Worm (Caenorhabditis elegans): ENCODE data around the gene T13A10.1.

T13A10.1 gene

ce11 chrIV:6321667-6322066 is 45.8 kb downstream of the T13A10.1 start, which contains the start of gene Y73B6BL.29 (continued):
- peak; percentile 90 for TF ChIP-seq ref-2 (tag; optimal IDR thresholded peaks at IDR 0.05)
- no peak for TF ChIP-seq nhr-11 (tag; optimal IDR thresholded peaks at IDR 0.05)
- TF ChIP-seq unc-3 (GFP tag; conservative IDR thresholded peaks at IDR 0.05): no peak
- peak; percentile 27 for TF ChIP-seq unc-3 (tag; optimal IDR thresholded peaks at IDR 0.05)
- TF ChIP-seq ceh-34 (tag; optimal IDR thresholded peaks at IDR 0.05): peak; percentile 13
- no peak for TF ChIP-seq hlh-6 (tag; optimal IDR thresholded peaks at IDR 0.05)
- TF ChIP-seq F13H6.1 (tag; optimal IDR thresholded peaks at IDR 0.05): peak; percentile 46
- no peak for TF ChIP-seq che-1 (tag; optimal IDR thresholded peaks at IDR 0.05)
- peak; percentile 73 for TF ChIP-seq mec-3 (tag; optimal IDR thresholded peaks at IDR 0.05; ENCODE audit: borderline replicate concordance)
- peak; percentile 63 for TF ChIP-seq pax-1 (tag; optimal IDR thresholded peaks at IDR 0.05)
- no peak for TF ChIP-seq odd-2 (tag; optimal IDR thresholded peaks at IDR 0.05)
- TF ChIP-seq nfya-1 (tag; optimal IDR thresholded peaks at IDR 0.05): peak; percentile 50
- peak; percentile 56 for TF ChIP-seq ceh-19 (GFP tag; optimal IDR thresholded peaks at IDR 0.05)
- peak; percentile 59 for TF ChIP-seq rnt-1 (tag; optimal IDR thresholded peaks at IDR 0.05)
- TF ChIP-seq unc-42 (tag; optimal IDR thresholded peaks at IDR 0.05): peak; percentile 82
- no peak for TF ChIP-seq sox-4 (tag; optimal IDR thresholded peaks at IDR 0.05)
- no peak for TF ChIP-seq ceh-6 (GFP tag; optimal IDR thresholded peaks at IDR 0.05)
- TF ChIP-seq unc-55 (GFP tag; optimal IDR thresholded peaks at IDR 0.05): peak; percentile 6
- TF ChIP-seq ceh-14 (tag; optimal IDR thresholded peaks at IDR 0.05): peak; percentile 56
- peak; percentile 92 for TF ChIP-seq ceh-2 (tag; optimal IDR thresholded peaks at IDR 0.05)
- peak; percentile 75 for TF ChIP-seq fax-1 (tag; optimal IDR thresholded peaks at IDR 0.05)
- TF ChIP-seq ceh-31 (tag; optimal IDR thresholded peaks at IDR 0.05): peak; percentile 91
- peak; percentile 86 for TF ChIP-seq tbx-7 (tag; optimal IDR thresholded peaks at IDR 0.05)
- no peak for TF ChIP-seq ama-1 (optimal IDR thresholded peaks at IDR 0.05)
- TF ChIP-seq ceh-24 (tag; optimal IDR thresholded peaks at IDR 0.05): no peak
- peak; percentile 17 for TF ChIP-seq ztf-16 (tag; optimal IDR thresholded peaks at IDR 0.05)
- TF ChIP-seq pag-3 (tag; optimal IDR thresholded peaks at IDR 0.05; ENCODE audit: borderline replicate concordance): no peak
- peak; percentile 18 for TF ChIP-seq gmeb-2 (tag; optimal IDR thresholded peaks at IDR 0.05)

DNA sequence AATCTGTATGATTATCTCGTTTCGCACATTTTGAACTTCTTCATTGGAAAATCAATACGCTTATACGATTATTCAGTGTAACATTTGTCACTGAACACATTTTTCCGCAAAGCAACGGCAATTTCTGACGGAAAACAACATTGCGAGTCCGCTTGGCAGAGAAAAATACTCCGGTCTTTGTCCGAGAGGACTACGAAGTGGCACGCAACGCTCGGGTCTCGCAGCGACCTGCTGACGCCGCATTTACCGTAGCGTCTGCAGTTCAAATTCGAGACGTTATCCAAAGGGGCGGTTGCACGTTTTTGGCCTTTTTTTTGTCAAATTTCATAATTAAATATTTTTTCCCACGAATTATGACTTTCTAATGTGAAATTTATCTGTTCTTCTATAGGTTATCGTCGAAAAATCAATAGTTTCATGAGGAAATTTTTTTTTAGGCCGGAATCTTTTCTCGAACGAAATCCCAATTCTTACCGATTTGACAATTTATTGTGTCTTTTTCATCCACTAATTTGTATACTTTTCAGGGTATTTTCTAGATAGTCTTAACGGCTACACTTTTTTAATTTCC is 47.9 kb downstream of the T13A10.1 start, which contains the start of gene sqd-1:
TSS of gene sqd-1 (plus strand) at position 521 of the 571 bp plus-strand sequence.
- TF ChIP-seq ceh-45 (GFP tag; IDR thresholded peaks at IDR 0.05) (no peak), ref-2 (tag; optimal IDR thresholded peaks at IDR 0.05) (peak; percentile 80), ceh-18 (tag; optimal IDR thresholded peaks at IDR 0.05) (peak; percentile 87), unc-42 (tag; optimal IDR thresholded peaks at IDR 0.05) (peak; percentile 81), ceh-14 (tag; optimal IDR thresholded peaks at IDR 0.05) (no peak), ceh-34 (tag; optimal IDR thresholded peaks at IDR 0.05) (peak; percentile 71), ceh-31 (tag; optimal IDR thresholded peaks at IDR 0.05) (peak; percentile 90), ets-4 (tag; optimal IDR thresholded peaks at IDR 0.05) (peak; percentile 54), ceh-24 (tag; optimal IDR thresholded peaks at IDR 0.05) (no peak), npax-4 (tag; optimal IDR thresholded peaks at IDR 0.05) (peak; percentile 20), rnt-1 (tag; optimal IDR thresholded peaks at IDR 0.05) (peak; percentile 81), ceh-48 (tag; optimal IDR thresholded peaks at IDR 0.05) (peak; percentile 54), syd-9 (tag; optimal IDR thresholded peaks at IDR 0.05) (peak; percentile 24), hlh-13 (GFP tag; optimal IDR thresholded peaks at IDR 0.05) (no peak), ceh-9 (tag; optimal IDR thresholded peaks at IDR 0.05) (no peak), lin-11 (tag; optimal IDR thresholded peaks at IDR 0.05) (no peak), C38D4.7 (GFP tag; optimal IDR thresholded peaks at IDR 0.05) (no peak), T23F11.4 (GFP tag; optimal IDR thresholded peaks at IDR 0.05) (no peak), nfya-1 (tag; optimal IDR thresholded peaks at IDR 0.05) (peak; percentile 91), pat-9 (tag; optimal IDR thresholded peaks at IDR 0.05) (peak; percentile 31), ceh-2 (tag; optimal IDR thresholded peaks at IDR 0.05) (peak; percentile 55), ceh-6 (GFP tag; optimal IDR thresholded peaks at IDR 0.05) (peak; percentile 26), sox-4 (tag; optimal IDR thresholded peaks at IDR 0.05) (peak; percentile 39), K09A11.1 (tag; optimal IDR thresholded peaks at IDR 0.05; ENCODE audit: insufficient read depth) (peak; percentile 27), hlh-15 (tag; optimal IDR thresholded peaks at IDR 0.05) (no peak), ahr-1 (tag; optimal IDR thresholded peaks at IDR 0.05) (no peak), pax-1 (tag; optimal IDR thresholded peaks at IDR 0.05) (peak; percentile 57), hlh-6 (tag; optimal IDR thresholded peaks at IDR 0.05) (peak; percentile 33), eyg-1 (tag; optimal IDR thresholded peaks at IDR 0.05) (no peak), mec-3 (tag; optimal IDR thresholded peaks at IDR 0.05; ENCODE audit: borderline replicate concordance) (no peak), che-1 (tag; optimal IDR thresholded peaks at IDR 0.05) (peak; percentile 52), K02D7.2 (tag; optimal IDR thresholded peaks at IDR 0.05) (no peak), sdc-2 (tag; optimal IDR thresholded peaks at IDR 0.05) (peak; percentile 0), unc-55 (GFP tag; optimal IDR thresholded peaks at IDR 0.05) (peak; percentile 34), hlh-8 (tag; optimal IDR thresholded peaks at IDR 0.05) (peak; percentile 21), pqm-1 (tag; optimal IDR thresholded peaks at IDR 0.05) (no peak), ceh-30 (tag; optimal IDR thresholded peaks at IDR 0.05) (peak; percentile 16)

Measured in whole organism, late embryonic.